Fruit fly (Drosophila melanogaster) S2 (cell line): Measurements from ENCODE around the gene CG17026.

Source experiments
- CG8478 ChIP-seq: fragments of >200 bp; optimal IDR thresholded peaks from 2 replicates; lab custom pipeline; 2018
- CTCF ChIP-seq, 2 experiments: fragments of >200 bp; optimal IDR thresholded peaks; 2 replicates each; lab custom pipeline; 2018

DNA sequence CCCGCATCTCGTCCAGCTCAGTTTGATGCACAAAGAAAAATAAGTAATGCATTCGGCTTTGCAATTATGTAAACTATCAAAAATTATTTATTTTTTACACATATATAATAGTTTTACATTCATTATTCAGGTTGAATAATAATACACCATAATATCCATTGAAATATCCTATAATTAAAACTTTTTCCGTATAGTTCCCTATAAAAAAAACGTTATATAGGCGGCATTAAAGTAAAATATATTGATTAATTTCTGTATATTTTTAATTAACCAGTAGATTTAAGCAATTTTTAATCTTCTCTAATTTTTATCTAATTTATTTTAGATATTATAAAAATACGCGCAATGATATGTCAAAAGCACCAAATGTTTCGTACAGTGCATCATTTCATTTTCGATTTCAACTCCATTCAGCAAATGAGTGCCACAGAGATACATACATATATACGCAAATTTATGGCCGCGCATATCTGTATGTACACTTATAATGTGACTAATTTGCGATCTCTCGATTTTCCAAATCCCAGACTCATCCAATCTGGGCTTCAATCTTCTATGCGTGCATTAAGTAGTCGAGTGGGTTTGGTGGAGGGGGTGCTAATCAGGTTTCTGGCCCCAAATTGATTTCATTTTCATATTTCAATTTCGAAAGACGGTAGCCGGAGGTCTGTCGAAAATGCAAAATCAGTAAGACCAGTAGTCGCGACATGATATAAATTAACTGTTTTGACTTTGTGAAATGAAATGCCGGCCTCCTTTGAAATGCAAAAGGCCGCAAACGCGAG lies 38.2 kb downstream of the CG17026 start:
- TF ChIP-seq CG8478 (lab: Kevin White, UChicago) (no peak), CTCF (optimal IDR thresholded peaks at IDR 0.05; lab: Kevin White, UChicago) (no peak)
